Worm (Caenorhabditis elegans): ENCODE data around the gene F12D9.2.

F12D9.2 gene

ce11 chrX:8675151-8675550, 28.3 kb upstream of the F12D9.2 start:
- TF ChIP-seq hlh-12 (tag; optimal IDR thresholded peaks at IDR 0.05): no peak

DNA sequence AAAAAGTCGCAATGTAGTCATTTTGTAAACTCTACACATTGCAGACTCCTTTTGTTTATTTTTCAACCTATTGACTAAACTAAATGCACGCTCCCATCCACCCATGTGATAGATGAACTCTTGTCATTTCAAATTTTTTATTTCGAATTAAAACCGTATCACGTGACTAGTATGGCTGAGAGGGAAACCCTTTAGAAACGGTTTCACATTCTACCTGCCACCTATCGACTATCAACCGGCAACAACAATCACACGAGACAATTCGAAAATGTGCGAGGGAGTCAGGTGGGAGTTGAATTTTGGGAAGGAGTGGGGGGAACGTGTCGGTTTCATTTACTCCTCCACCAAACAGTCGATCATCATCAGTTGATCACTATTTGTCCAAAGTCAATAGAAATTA, 27.6 kb upstream of the F12D9.2 start:
- TF ChIP-seq chd-7 (tag; optimal IDR thresholded peaks at IDR 0.05): peak; percentile 14
- TF ChIP-seq lin-26 (GFP tag; IDR thresholded peaks at IDR 0.05): peak; percentile 54; the same call in 1 of the 2 replicates
- peak; percentile 65 for TF ChIP-seq lin-40 (tag; optimal IDR thresholded peaks at IDR 0.05)
- peak; percentile 70 for TF ChIP-seq attf-5 (GFP tag; optimal IDR thresholded peaks at IDR 0.05)
- 0 out of 2 replicates have a peak, but pooled peaks have one; percentile 45 for TF ChIP-seq egl-44 (GFP tag; IDR thresholded peaks at IDR 0.05)
- no peak for TF ChIP-seq ztf-18 (tag; optimal IDR thresholded peaks at IDR 0.05)
- TF ChIP-seq unc-62 (GFP tag; optimal IDR thresholded peaks at IDR 0.05): peak; percentile 70
- TF ChIP-seq let-607 (tag; optimal IDR thresholded peaks at IDR 0.05): peak in 1 of 2 experiments; percentile 5
- TF ChIP-seq atf-7 (tag; optimal IDR thresholded peaks at IDR 0.05): peak; percentile 31
- TF ChIP-seq tbp1 (GFP tag; optimal IDR thresholded peaks at IDR 0.05): peak; percentile 29
- no peak for TF ChIP-seq ztf-6 (GFP tag; IDR thresholded peaks at IDR 0.05)
- peak; percentile 72 for TF ChIP-seq ztf-26 (tag; optimal IDR thresholded peaks at IDR 0.05)
- TF ChIP-seq hlh-26 (GFP tag; conservative IDR thresholded peaks at IDR 0.05): no peak
- TF ChIP-seq lag-1 (GFP tag; IDR thresholded peaks at IDR 0.05): no peak
- 0 out of 2 replicates have a peak, but pooled peaks have one; percentile 20 for TF ChIP-seq cebp-1 (GFP tag; IDR thresholded peaks at IDR 0.05)
- TF ChIP-seq cebp-1 (tag; optimal IDR thresholded peaks at IDR 0.05): peak; percentile 82
- TF ChIP-seq F23B12.7 (tag; optimal IDR thresholded peaks at IDR 0.05; ENCODE audit: insufficient read depth): peak; percentile 18
- peak; percentile 87 for TF ChIP-seq nhr-80 (tag; optimal IDR thresholded peaks at IDR 0.05)
- TF ChIP-seq B0336.3 (GFP tag; IDR thresholded peaks at IDR 0.05): peak; percentile 34; the same call in 1 of the 2 replicates
- no peak for TF ChIP-seq T26A5.8 (tag; optimal IDR thresholded peaks at IDR 0.05)
- TF ChIP-seq pha-4 (tag; optimal IDR thresholded peaks at IDR 0.05): peak; percentile 73
- peak; percentile 24 for TF ChIP-seq nhr-90 (tag; optimal IDR thresholded peaks at IDR 0.05)
- peak; percentile 76 for TF ChIP-seq somi-1 (GFP tag; optimal IDR thresholded peaks at IDR 0.05)

ce11 chrX:8672760-8673159, 25.9 kb upstream of the F12D9.2 start, which contains the start of the genes K09E2.2 and K09E2.3:
Gene K09E2.2, plus strand, starts transcription at chrX:8673060.
Gene K09E2.3, plus strand, starts transcription at chrX:8673084.
- TF ChIP-seq unc-130 (GFP tag; optimal IDR thresholded peaks at IDR 0.05) (no peak), chd-7 (tag; optimal IDR thresholded peaks at IDR 0.05) (no peak), tbx-9 (tag; optimal IDR thresholded peaks at IDR 0.05; ENCODE audit: borderline replicate concordance) (no peak), K11D2.4 (GFP tag; IDR thresholded peaks at IDR 0.05) (no peak), rpc-1 (optimal IDR thresholded peaks at IDR 0.05) (no peak), rpc-1 (tag; optimal IDR thresholded peaks at IDR 0.05) (no peak), dpl-1 (GFP tag; optimal IDR thresholded peaks at IDR 0.05) (no peak), lsy-27 (tag; optimal IDR thresholded peaks at IDR 0.05; ENCODE audit: borderline replicate concordance, insufficient read depth) (no peak), lag-1 (GFP tag; IDR thresholded peaks at IDR 0.05) (no peak), F10E7.11 (tag; optimal IDR thresholded peaks at IDR 0.05) (no peak), F49E8.2 (tag; optimal IDR thresholded peaks at IDR 0.05; ENCODE audit: insufficient read depth) (no peak), attf-5 (GFP tag; optimal IDR thresholded peaks at IDR 0.05) (no peak), pha-4 (tag; optimal IDR thresholded peaks at IDR 0.05) (no peak), cebp-1 (GFP tag; IDR thresholded peaks at IDR 0.05) (no peak), cebp-1 (tag; optimal IDR thresholded peaks at IDR 0.05) (no peak), ccch-3 (GFP tag; optimal IDR thresholded peaks at IDR 0.05) (no peak), D2030.7 (GFP tag; IDR thresholded peaks at IDR 0.05) (no peak), Y56A3A.18 (GFP tag; IDR thresholded peaks at IDR 0.05) (no peak), lin-35 (GFP tag; optimal IDR thresholded peaks at IDR 0.05) (no peak)
